Fruit fly (Drosophila melanogaster) whole organism, embryonic: ENCODE data around the gene RpL24.

Experiments
- Asciz ChIP-seq: fragments of 200-800 bp; sonication (Bioruptor generic); optimal IDR thresholded peaks from 2 replicates; lab custom pipeline; 2017; ENCODE audit warnings: missing biosample characterization, mild to moderate bottlenecking, missing genetic modification characterization, missing genetic modification reagents
- Awh ChIP-seq: fragments of 200-800 bp; sonication (Bioruptor generic); IDR thresholded peaks from 2 replicates; pipeline ENCODE4, ENCODE4 v1.3.6; 2022; ENCODE audit warnings: missing biosample characterization, missing genetic modification characterization
- B-H1 ChIP-seq: fragments of 200-800 bp; sonication (Bioruptor generic); IDR thresholded peaks from 3 replicates; pipeline ENCODE4 v1.3.6; 2022; ENCODE audit warnings: missing biosample characterization, missing genetic modification characterization
- Blimp-1 ChIP-seq: fragments of 200-800 bp; sonication (Bioruptor generic); optimal IDR thresholded peaks from 3 replicates; lab custom pipeline; 2018; ENCODE audit warnings: missing biosample characterization, missing genetic modification characterization, mild to moderate bottlenecking, moderate library complexity, missing genetic modification reagents
- CG10147 ChIP-seq: fragments of 200-800 bp; sonication (Bioruptor generic); optimal IDR thresholded peaks from 2 replicates; lab custom pipeline; 2019; ENCODE audit warnings: missing biosample characterization, mild to moderate bottlenecking, missing genetic modification characterization, moderate library complexity
- CG11247 ChIP-seq: fragments of 200-800 bp; sonication (Bioruptor generic); IDR thresholded peaks from 2 replicates; pipeline ENCODE4 v1.3.6; 2022; ENCODE audit warnings: missing biosample characterization, missing genetic modification characterization
- CG12299 ChIP-seq: fragments of 200-800 bp; sonication (Bioruptor generic); optimal IDR thresholded peaks from 2 replicates; lab custom pipeline; 2018; ENCODE audit warnings: missing biosample characterization, mild to moderate bottlenecking, missing genetic modification characterization
- CG12391 ChIP-seq: fragments of 200-800 bp; sonication (Bioruptor generic); optimal IDR thresholded peaks from 3 replicates; lab custom pipeline; 2018; ENCODE audit warnings: missing biosample characterization, mild to moderate bottlenecking, missing genetic modification characterization, moderate library complexity
- CG13296 ChIP-seq: fragments of 200-800 bp; sonication (Bioruptor generic); optimal IDR thresholded peaks from 3 replicates; lab custom pipeline; 2018; ENCODE audit warnings: missing biosample characterization, mild to moderate bottlenecking, missing genetic modification characterization
- CG14441 ChIP-seq: fragments of 200-800 bp; sonication (Bioruptor generic); IDR thresholded peaks from 2 replicates; pipeline ENCODE4 v1.3.6; 2022; ENCODE audit warnings: missing biosample characterization, missing genetic modification characterization
- CG17328 ChIP-seq: fragments of 200-800 bp; sonication (Bioruptor generic); IDR thresholded peaks from 2 replicates; pipeline ENCODE4 v1.3.6; 2022; ENCODE audit warnings: missing biosample characterization, missing genetic modification characterization
- CG17612 ChIP-seq: fragments of 200-800 bp; sonication (Bioruptor generic); IDR thresholded peaks from 2 replicates; pipeline ENCODE4 v1.3.6; 2022; ENCODE audit warnings: missing biosample characterization, missing genetic modification characterization
- CG18619 ChIP-seq: fragments of 200-800 bp; sonication (Bioruptor generic); optimal IDR thresholded peaks from 3 replicates; lab custom pipeline; 2017; ENCODE audit warnings: missing biosample characterization, mild to moderate bottlenecking, missing genetic modification characterization
- CG31224 ChIP-seq: fragments of 200-800 bp; sonication (Bioruptor generic); IDR thresholded peaks from 2 replicates; pipeline ENCODE4 v1.3.6; 2022; ENCODE audit warnings: missing biosample characterization, missing genetic modification characterization
- CG3163 ChIP-seq: fragments of 200-800 bp; sonication (Bioruptor generic); optimal IDR thresholded peaks from 3 replicates; lab custom pipeline; 2016; ENCODE audit warnings: missing biosample characterization, missing genetic modification characterization
- CG32767 ChIP-seq: fragments of 200-800 bp; sonication (Bioruptor generic); IDR thresholded peaks from 2 replicates; pipeline ENCODE4 v1.3.6; 2022; ENCODE audit warnings: missing biosample characterization, missing genetic modification characterization
- CG3995 ChIP-seq: fragments of 200-800 bp; sonication (Bioruptor generic); optimal IDR thresholded peaks from 3 replicates; lab custom pipeline; 2016; ENCODE audit warnings: missing biosample characterization, missing genetic modification characterization
- CG5180 ChIP-seq: fragments of 200-800 bp; sonication (Bioruptor generic); optimal IDR thresholded peaks from 3 replicates; lab custom pipeline; 2017; ENCODE audit warnings: missing biosample characterization, missing genetic modification characterization, mild to moderate bottlenecking, moderate library complexity, missing genetic modification reagents
- CG5245 ChIP-seq: fragments of 200-800 bp; sonication (Bioruptor generic); optimal IDR thresholded peaks from 3 replicates; lab custom pipeline; 2016; ENCODE audit warnings: missing biosample characterization, missing genetic modification characterization
- CG6791 ChIP-seq: fragments of 200-800 bp; sonication (Bioruptor generic); IDR thresholded peaks from 3 replicates; pipeline ENCODE4 v1.3.6; 2022; ENCODE audit warnings: missing biosample characterization, missing genetic modification characterization; ENCODE audit not compliant: partially characterized antibody
- CG7745 ChIP-seq: fragments of 200-800 bp; sonication (Bioruptor generic); optimal IDR thresholded peaks from 2 replicates; lab custom pipeline; 2018; ENCODE audit warnings: missing biosample characterization, mild to moderate bottlenecking, missing genetic modification characterization, moderate library complexity
- CG8281 ChIP-seq: fragments of 200-800 bp; sonication (Bioruptor generic); optimal IDR thresholded peaks from 2 replicates; lab custom pipeline; 2018; ENCODE audit warnings: missing biosample characterization, mild to moderate bottlenecking, missing genetic modification characterization, moderate library complexity
- CG8388 ChIP-seq: fragments of 200-800 bp; sonication (Bioruptor generic); optimal IDR thresholded peaks from 2 replicates; lab custom pipeline; 2019; ENCODE audit warnings: missing biosample characterization, mild to moderate bottlenecking, missing genetic modification characterization, moderate library complexity
- CG9817 ChIP-seq: fragments of 200-800 bp; sonication (Bioruptor generic); optimal IDR thresholded peaks from 2 replicates; lab custom pipeline; 2018; ENCODE audit warnings: missing biosample characterization, mild to moderate bottlenecking, missing genetic modification characterization, moderate library complexity
- D19B ChIP-seq: fragments of 200-800 bp; sonication (Bioruptor generic); optimal IDR thresholded peaks from 2 replicates; lab custom pipeline; 2017; ENCODE audit warnings: missing biosample characterization, mild to moderate bottlenecking, missing genetic modification characterization
- Doc2 ChIP-seq: fragments of 200-800 bp; sonication (Bioruptor generic); IDR thresholded peaks from 2 replicates; pipeline ENCODE4 v1.3.6; 2022; ENCODE audit warnings: missing biosample characterization, missing genetic modification characterization
- Dp ChIP-seq: fragments of 200-800 bp; sonication (Bioruptor generic); optimal IDR thresholded peaks from 2 replicates; lab custom pipeline; 2018; ENCODE audit warnings: missing biosample characterization, mild to moderate bottlenecking, missing genetic modification characterization, moderate library complexity
- Drgx ChIP-seq: fragments of 200-800 bp; sonication (Bioruptor generic); IDR thresholded peaks from 2 replicates; pipeline ENCODE4 v1.3.6; 2022; ENCODE audit warnings: missing biosample characterization, missing genetic modification characterization
- HLH4C ChIP-seq: fragments of 200-800 bp; sonication (Bioruptor generic); IDR thresholded peaks from 3 replicates; pipeline ENCODE4 v1.3.6; 2022; ENCODE audit warnings: missing biosample characterization, missing genetic modification characterization; ENCODE audit not compliant: partially characterized antibody
- Hr3 ChIP-seq: fragments of 200-800 bp; sonication (Bioruptor generic); optimal IDR thresholded peaks from 3 replicates; lab custom pipeline; 2016; ENCODE audit warnings: missing biosample characterization, missing genetic modification characterization
- Jarid2 ChIP-seq: fragments of 200-800 bp; sonication (Bioruptor generic); optimal IDR thresholded peaks from 3 replicates; lab custom pipeline; 2017; ENCODE audit warnings: mild to moderate bottlenecking, missing biosample characterization, missing genetic modification reagents, missing genetic modification characterization
- MESR4 ChIP-seq: fragments of 200-800 bp; sonication (Bioruptor generic); optimal IDR thresholded peaks from 2 replicates; lab custom pipeline; 2018; ENCODE audit warnings: missing biosample characterization, mild to moderate bottlenecking, missing genetic modification characterization, moderate library complexity
- NC2α ChIP-seq: fragments of 200-800 bp; sonication (Bioruptor generic); optimal IDR thresholded peaks from 2 replicates; lab custom pipeline; 2016; ENCODE audit warnings: missing biosample characterization, missing genetic modification characterization
- NC2β ChIP-seq: fragments of 200-800 bp; sonication (Bioruptor generic); optimal IDR thresholded peaks from 2 replicates; lab custom pipeline; 2016; ENCODE audit warnings: missing biosample characterization, missing genetic modification characterization
- Pdp1 ChIP-seq, 2 experiments: fragments of 200-800 bp; sonication (Bioruptor generic); optimal IDR thresholded peaks; 3 replicates each; lab custom pipeline; 2016; ENCODE audit warnings: missing biosample characterization in 2 of 2, missing genetic modification characterization in 2 of 2, mild to moderate bottlenecking in 1 of 2, moderate library complexity in 1 of 2
- bowl ChIP-seq: fragments of 200-800 bp; sonication (Bioruptor generic); IDR thresholded peaks from 2 replicates; pipeline ENCODE4 v1.3.6; 2022; ENCODE audit warnings: missing biosample characterization, missing genetic modification characterization
- btn ChIP-seq: fragments of 200-800 bp; sonication (Bioruptor generic); optimal IDR thresholded peaks from 2 replicates; lab custom pipeline; 2016; ENCODE audit warnings: missing biosample characterization, missing genetic modification characterization
- crp ChIP-seq, 2 experiments: fragments of 200-800 bp; sonication (Bioruptor generic); optimal IDR thresholded peaks; 2 replicates in 1 of 2; 3 replicates in 1 of 2; lab custom pipeline; 2017; ENCODE audit warnings: missing biosample characterization in 2 of 2, missing genetic modification characterization in 2 of 2, mild to moderate bottlenecking in 1 of 2, moderate library complexity in 1 of 2
- dpn ChIP-seq, 2 experiments: fragments of 200-800 bp; sonication (Bioruptor generic); optimal IDR thresholded peaks; 3 replicates each; lab custom pipeline; 2016; ENCODE audit warnings: missing biosample characterization in 2 of 2, missing genetic modification characterization in 2 of 2
- inv ChIP-seq: fragments of 200-800 bp; sonication (Bioruptor generic); IDR thresholded peaks from 2 replicates; pipeline ENCODE4 v1.3.6; 2022; ENCODE audit warnings: missing biosample characterization, missing genetic modification characterization; ENCODE audit not compliant: partially characterized antibody
- lab ChIP-seq: fragments of 200-800 bp; sonication (Bioruptor generic); optimal IDR thresholded peaks from 3 replicates; lab custom pipeline; 2017; ENCODE audit warnings: missing biosample characterization, missing genetic modification characterization, mild to moderate bottlenecking, moderate library complexity, missing genetic modification reagents
- pros ChIP-seq: fragments of 200-800 bp; sonication (Bioruptor generic); optimal IDR thresholded peaks from 3 replicates; lab custom pipeline; 2019; ENCODE audit warnings: missing biosample characterization, mild to moderate bottlenecking, missing genetic modification characterization, moderate library complexity
- pum ChIP-seq: fragments of 200-800 bp; sonication (Bioruptor generic); optimal IDR thresholded peaks from 2 replicates; lab custom pipeline; 2016; ENCODE audit warnings: missing biosample characterization, missing genetic modification characterization
- row ChIP-seq: fragments of 200-800 bp; sonication (Bioruptor generic); IDR thresholded peaks from 3 replicates; pipeline ENCODE4 v1.3.6; 2022; ENCODE audit warnings: missing biosample characterization, missing genetic modification characterization
- sens ChIP-seq: fragments of 200-800 bp; sonication (Bioruptor generic); peaks from one replicate; lab custom pipeline; 2016; ENCODE audit warnings: missing biosample characterization, missing genetic modification characterization
- shn ChIP-seq: fragments of 200-800 bp; sonication (Bioruptor generic); optimal IDR thresholded peaks from 3 replicates; lab custom pipeline; 2016; ENCODE audit warnings: missing biosample characterization, missing genetic modification characterization
- so ChIP-seq: fragments of 200-800 bp; sonication (Bioruptor generic); IDR thresholded peaks from 3 replicates; pipeline ENCODE4 v1.3.6; 2022; ENCODE audit warnings: missing biosample characterization, missing genetic modification characterization
- sr ChIP-seq: fragments of 200-800 bp; sonication (Bioruptor generic); IDR thresholded peaks from 3 replicates; pipeline ENCODE4 v1.3.6; 2022; ENCODE audit warnings: missing biosample characterization, missing genetic modification characterization
- tin ChIP-seq: fragments of 200-800 bp; sonication (Bioruptor generic); optimal IDR thresholded peaks from 3 replicates; lab custom pipeline; 2016; ENCODE audit warnings: missing biosample characterization, missing genetic modification characterization
- trem ChIP-seq: fragments of 200-800 bp; optimal IDR thresholded peaks from 3 replicates; lab custom pipeline; 2019; ENCODE audit warnings: missing biosample characterization, mild to moderate bottlenecking, missing genetic modification characterization, moderate library complexity
- vvl ChIP-seq: fragments of 200-800 bp; sonication (Bioruptor generic); IDR thresholded peaks from 2 replicates; pipeline ENCODE4 v1.3.6; 2022; ENCODE audit warnings: missing biosample characterization, missing genetic modification characterization

Gene RpL24

DNA sequence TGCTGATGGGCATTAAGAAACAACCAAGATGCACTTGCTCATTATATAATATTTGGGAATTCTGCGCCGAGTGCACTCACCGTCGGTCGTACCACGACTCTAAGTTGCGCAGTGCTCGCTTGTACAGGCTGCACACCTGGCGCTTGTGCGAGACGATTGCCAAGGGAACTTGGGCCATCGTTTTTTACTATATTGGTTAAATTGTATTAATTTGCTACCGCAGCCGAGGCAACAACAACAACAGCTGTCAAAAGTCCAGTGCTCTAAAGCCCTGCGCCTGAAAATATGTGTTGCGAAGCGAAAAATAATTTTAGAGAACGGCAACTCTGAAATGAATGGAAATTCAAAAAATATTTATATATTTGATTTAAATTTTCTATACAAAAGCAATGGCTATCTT is 24.2 kb downstream of the RpL24 start, which contains the start of gene ND-B22 (continued):
- no peak for TF ChIP-seq Jarid2
- peak; percentile 6 for TF ChIP-seq CG18619 (GFP tag; lab: Kevin White, UChicago)
- peak; percentile 25 for TF ChIP-seq CG5245 (GFP tag; lab: Kevin White, UChicago)
- peak in 1 of 2 experiments; percentile 74 for TF ChIP-seq crp (GFP tag; optimal IDR thresholded peaks at IDR 0.05; lab: Kevin White, UChicago)
- TF ChIP-seq CG6791 (GFP tag; lab: Robert Waterston, UW), result 0 out of 3 replicates have a peak, but pooled peaks have one; percentile 41
- no peak for TF ChIP-seq sr (GFP tag; lab: Robert Waterston, UW)
- TF ChIP-seq tin, result peak; percentile 46
- no peak for TF ChIP-seq CG32767 (GFP tag; lab: Robert Waterston, UW)
- no peak for TF ChIP-seq btn (GFP tag; lab: Kevin White, UChicago)
- TF ChIP-seq Drgx (GFP tag; lab: Robert Waterston, UW), result no peak
- TF ChIP-seq Hr3 (GFP tag; lab: Kevin White, UChicago), result peak; percentile 3
- TF ChIP-seq row (GFP tag; lab: Robert Waterston, UW), result peak; percentile 31; the same call in 1 of the 3 replicates
- no peak for TF ChIP-seq HLH4C (GFP tag; lab: Robert Waterston, UW)
- no peak for TF ChIP-seq CG17612 (GFP tag; lab: Robert Waterston, UW)
- no peak for TF ChIP-seq CG3163 (GFP tag; lab: Kevin White, UChicago)
- no peak for TF ChIP-seq CG5180 (GFP tag; lab: Kevin White, UChicago)
- TF ChIP-seq CG8281 (tag; lab: Kevin White, UChicago), result no peak
- TF ChIP-seq CG13296 (GFP tag; lab: Kevin White, UChicago), result peak; percentile 36
- TF ChIP-seq NC2α, result no peak
- peak; percentile 83 for TF ChIP-seq vvl (GFP tag; lab: Robert Waterston, UW)
- TF ChIP-seq CG10147 (GFP tag; lab: Kevin White, UChicago), result peak; percentile 17
- TF ChIP-seq inv (GFP tag; lab: Robert Waterston, UW), result no peak; the same call in 1 of the 2 replicates
- TF ChIP-seq Dp (GFP tag; lab: Kevin White, UChicago), result peak; percentile 88
- TF ChIP-seq MESR4 (GFP tag; lab: Kevin White, UChicago), result peak; percentile 90
- peak; percentile 32 for TF ChIP-seq CG3995
- TF ChIP-seq dpn (GFP tag; optimal IDR thresholded peaks at IDR 0.05; lab: Kevin White, UChicago), result peak; percentile 38 to 51
- TF ChIP-seq lab, result peak; percentile 57
- peak; percentile 27 to 97 for TF ChIP-seq Pdp1 (GFP tag; optimal IDR thresholded peaks at IDR 0.05; lab: Kevin White, UChicago)
- peak; percentile 6 for TF ChIP-seq shn (GFP tag; lab: Kevin White, UChicago)
- TF ChIP-seq Awh, result no peak
- peak; percentile 18 for TF ChIP-seq CG12391 (tag; lab: Kevin White, UChicago)
- TF ChIP-seq NC2β (GFP tag; lab: Kevin White, UChicago), result peak; percentile 17
- TF ChIP-seq so (GFP tag; lab: Robert Waterston, UW), result no peak
- no peak for TF ChIP-seq CG7745 (tag; lab: Kevin White, UChicago)
- TF ChIP-seq CG17328 (GFP tag; lab: Robert Waterston, UW), result no peak
- peak; percentile 26 for TF ChIP-seq pum
- no peak for TF ChIP-seq CG12299 (tag; lab: Kevin White, UChicago)
- no peak for TF ChIP-seq Doc2 (GFP tag; lab: Robert Waterston, UW)
- TF ChIP-seq CG9817 (tag; lab: Kevin White, UChicago), result peak; percentile 40
- no peak for TF ChIP-seq pros (GFP tag; lab: Kevin White, UChicago)
- TF ChIP-seq trem (tag; lab: Kevin White, UChicago), result peak; percentile 39
- TF ChIP-seq CG14441, result no peak
- peak; percentile 26 for TF ChIP-seq D19B (GFP tag; lab: Kevin White, UChicago)
- no peak for TF ChIP-seq CG8388 (GFP tag; lab: Kevin White, UChicago)
- no peak for TF ChIP-seq bowl (GFP tag; lab: Robert Waterston, UW)
- TF ChIP-seq sens, result peak; percentile 64
- peak; percentile 36; the same call in 1 of the 2 replicates for TF ChIP-seq CG11247 (GFP tag; lab: Robert Waterston, UW)
- TF ChIP-seq Asciz, result no peak
- TF ChIP-seq Blimp-1 (GFP tag; lab: Kevin White, UChicago), result no peak
- TF ChIP-seq CG31224 (GFP tag; lab: Robert Waterston, UW), result no peak
- TF ChIP-seq B-H1, result no peak
